Worm (Caenorhabditis elegans) whole organism, mixed stage, embryonic: ENCODE measurements around the gene dgat-2.

ENCODE experiments used
- M03D4.4 ChIP-seq: sonication (generic microtip); optimal IDR thresholded peaks from 2 replicates; lab custom pipeline; 2017; ENCODE audit warnings: mild to moderate bottlenecking, missing genetic modification characterization, missing compliant biosample characterization
- bed-3 ChIP-seq: fragments of 200-800 bp; sonication (Bioruptor generic); optimal IDR thresholded peaks from 3 replicates; lab custom pipeline; 2018; ENCODE audit warnings: mild to moderate bottlenecking, missing genetic modification characterization, moderate library complexity, missing compliant biosample characterization
- blmp-1 ChIP-seq: fragments of 150-350 bp; optimal IDR thresholded peaks from 2 replicates; lab custom pipeline; 2014; ENCODE audit warnings: missing biosample characterization, missing genetic modification characterization
- ceh-39 ChIP-seq: fragments of 150-350 bp; optimal IDR thresholded peaks from 2 replicates; lab custom pipeline; 2014; ENCODE audit warnings: missing biosample characterization, missing genetic modification characterization
- ceh-43 ChIP-seq: fragments of 200-800 bp; sonication (Bioruptor generic); optimal IDR thresholded peaks from 2 replicates; lab custom pipeline; 2018; ENCODE audit warnings: mild to moderate bottlenecking, missing genetic modification characterization, moderate library complexity, missing compliant biosample characterization
- ceh-83 ChIP-seq: fragments of 200-800 bp; sonication (Bioruptor generic); optimal IDR thresholded peaks from 2 replicates; lab custom pipeline; 2018; ENCODE audit warnings: mild to moderate bottlenecking, missing genetic modification characterization, missing compliant biosample characterization
- ces-1 ChIP-seq: fragments of 150-350 bp; optimal IDR thresholded peaks from 2 replicates; lab custom pipeline; 2014; ENCODE audit warnings: missing biosample characterization, missing genetic modification reagents, missing genetic modification characterization
- cnd-1 ChIP-seq: fragments of 200-800 bp; sonication (Bioruptor generic); optimal IDR thresholded peaks from 2 replicates; lab custom pipeline; 2018; ENCODE audit warnings: mild to moderate bottlenecking, missing genetic modification characterization, missing compliant biosample characterization
- drap-1 ChIP-seq: fragments of 200-800 bp; sonication (Bioruptor generic); optimal IDR thresholded peaks from 3 replicates; lab custom pipeline; 2018; ENCODE audit warnings: mild to moderate bottlenecking, missing genetic modification characterization, missing compliant biosample characterization
- elt-1 ChIP-seq: sonication (generic microtip); optimal IDR thresholded peaks from 2 replicates; lab custom pipeline; 2017; ENCODE audit warnings: missing genetic modification characterization, mild to moderate bottlenecking, missing compliant biosample characterization, antibody characterized with exemption, moderate library complexity, borderline replicate concordance; ENCODE audit not compliant: insufficient read depth
- flh-1 ChIP-seq: fragments of 200-800 bp; sonication (Bioruptor generic); optimal IDR thresholded peaks from 2 replicates; lab custom pipeline; 2018; ENCODE audit warnings: mild to moderate bottlenecking, missing genetic modification characterization, moderate library complexity, missing compliant biosample characterization
- ham-2 ChIP-seq: fragments of 200-800 bp; sonication (Bioruptor generic); optimal IDR thresholded peaks from 2 replicates; lab custom pipeline; 2018; ENCODE audit warnings: mild to moderate bottlenecking, missing genetic modification characterization, missing compliant biosample characterization
- hlh-1 ChIP-seq: fragments of 150-350 bp; optimal IDR thresholded peaks from 2 replicates; lab custom pipeline; 2014; ENCODE audit warnings: missing biosample characterization, missing genetic modification reagents, missing genetic modification characterization
- lin-13 ChIP-seq: fragments of 150-350 bp; optimal IDR thresholded peaks from 2 replicates; lab custom pipeline; 2014; ENCODE audit warnings: missing biosample characterization, missing genetic modification characterization
- lin-32 ChIP-seq: fragments of 200-800 bp; sonication (Bioruptor generic); optimal IDR thresholded peaks from 2 replicates; lab custom pipeline; 2018; ENCODE audit warnings: mild to moderate bottlenecking, missing genetic modification characterization, missing compliant biosample characterization
- lsy-2 ChIP-seq: fragments of 150-350 bp; optimal IDR thresholded peaks from 2 replicates; lab custom pipeline; 2014; ENCODE audit warnings: missing biosample characterization, missing genetic modification characterization
- mep-1 ChIP-seq: fragments of 150-350 bp; optimal IDR thresholded peaks from 2 replicates; lab custom pipeline; 2017; ENCODE audit warnings: missing biosample characterization, missing genetic modification reagents, missing genetic modification characterization, inconsistent platforms
- mls-2 ChIP-seq: sonication (generic microtip); optimal IDR thresholded peaks from 2 replicates; lab custom pipeline; 2016; ENCODE audit warnings: mild to moderate bottlenecking, missing genetic modification characterization, moderate library complexity, missing compliant biosample characterization
- nhr-12 ChIP-seq: fragments of 150-350 bp; optimal IDR thresholded peaks from 2 replicates; lab custom pipeline; 2014; ENCODE audit warnings: missing biosample characterization, missing genetic modification characterization
- nhr-2 ChIP-seq: fragments of 150-350 bp; optimal IDR thresholded peaks from 2 replicates; lab custom pipeline; 2014; ENCODE audit warnings: missing biosample characterization, missing genetic modification characterization
- nhr-237 ChIP-seq: fragments of 150-350 bp; optimal IDR thresholded peaks from 2 replicates; lab custom pipeline; 2014; ENCODE audit warnings: missing biosample characterization, missing genetic modification characterization
- nhr-28 ChIP-seq: fragments of 150-350 bp; optimal IDR thresholded peaks from 2 replicates; lab custom pipeline; 2014; ENCODE audit warnings: missing biosample characterization, missing genetic modification characterization
- nhr-76 ChIP-seq: sonication (generic microtip); optimal IDR thresholded peaks from 2 replicates; lab custom pipeline; 2017; ENCODE audit warnings: missing biosample characterization, missing genetic modification characterization
- sem-2 ChIP-seq: fragments of 200-800 bp; sonication (Bioruptor generic); optimal IDR thresholded peaks from 2 replicates; lab custom pipeline; 2018; ENCODE audit warnings: mild to moderate bottlenecking, missing genetic modification characterization, missing compliant biosample characterization
- snpc-4 ChIP-seq: fragments of 150-350 bp; optimal IDR thresholded peaks from 2 replicates; lab custom pipeline; 2014; ENCODE audit warnings: missing biosample characterization, missing genetic modification characterization
- tbx-8 ChIP-seq: fragments of 200-800 bp; sonication (Bioruptor generic); optimal IDR thresholded peaks from 2 replicates; lab custom pipeline; 2018; ENCODE audit warnings: mild to moderate bottlenecking, missing genetic modification characterization, moderate library complexity, missing compliant biosample characterization
- unc-120 ChIP-seq: sonication (generic microtip); optimal IDR thresholded peaks from 2 replicates; lab custom pipeline; 2017; ENCODE audit warnings: missing genetic modification characterization, missing compliant biosample characterization; ENCODE audit not compliant: poor library complexity, severe bottlenecking
- unc-39 ChIP-seq: fragments of 150-350 bp; optimal IDR thresholded peaks from 2 replicates; lab custom pipeline; 2014; ENCODE audit warnings: missing biosample characterization, missing genetic modification characterization
- unc-62 ChIP-seq: fragments of 150-350 bp; optimal IDR thresholded peaks from 2 replicates; lab custom pipeline; 2014; ENCODE audit warnings: missing biosample characterization, missing genetic modification reagents, missing genetic modification characterization
- zip-8 ChIP-seq: fragments of 150-350 bp; optimal IDR thresholded peaks from 2 replicates; lab custom pipeline; 2014; ENCODE audit warnings: missing biosample characterization, missing genetic modification characterization
- ztf-11 ChIP-seq: fragments of 150-350 bp; optimal IDR thresholded peaks from 2 replicates; lab custom pipeline; 2014; ENCODE audit warnings: missing biosample characterization, missing genetic modification characterization

The dgat-2 gene

DNA sequence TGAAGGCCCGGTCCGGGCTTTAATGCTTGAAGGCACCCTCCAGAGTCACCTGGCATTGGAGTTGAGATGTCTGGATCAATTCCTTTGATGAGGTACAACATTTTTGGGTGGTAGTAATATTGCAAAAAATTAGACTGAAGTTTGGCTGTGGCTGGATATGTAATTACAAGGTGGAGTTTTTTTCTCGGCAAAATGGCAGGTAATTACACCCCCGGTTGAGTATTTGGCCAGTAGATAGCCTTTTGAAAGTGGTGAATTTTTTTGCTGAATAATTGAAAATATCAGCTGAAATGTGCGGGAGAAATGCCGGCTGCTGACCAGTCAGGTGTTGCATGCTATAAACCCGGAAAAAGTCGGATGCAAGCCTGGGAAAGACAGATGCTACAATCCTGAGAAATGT lies 39.0 kb downstream of the dgat-2 start, which contains the start of gene Y26G10.4:
TSS of gene Y26G10.4 (minus strand) at position 101 of the 400 bp plus-strand sequence.
- TF ChIP-seq M03D4.4 (tag; lab: Kevin White, UChicago) (no peak), mls-2 (tag; lab: Kevin White, UChicago) (no peak), zip-8 (tag; lab: Kevin White, UChicago) (no peak), unc-120 (tag; lab: Kevin White, UChicago) (no peak), ces-1 (GFP tag; lab: Kevin White, UChicago) (no peak)

DNA sequence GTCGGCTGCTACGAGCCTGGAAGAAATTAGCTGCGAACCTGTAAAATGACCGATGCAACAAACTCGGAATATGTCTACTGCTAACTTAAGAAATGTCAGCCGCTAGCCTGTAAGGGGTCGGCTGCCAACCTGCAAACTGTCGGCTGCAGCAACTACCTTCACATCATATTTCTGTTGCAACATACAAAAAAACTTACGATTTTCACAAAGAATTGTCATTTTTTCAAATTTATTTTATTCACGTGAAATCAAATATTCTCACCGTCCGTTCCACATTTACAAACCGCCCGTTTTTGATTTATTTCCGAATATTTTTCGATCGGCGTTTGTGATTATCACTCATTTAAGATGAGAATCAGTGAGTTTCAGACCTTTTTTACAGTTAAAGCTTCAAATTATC lies 39.6 kb downstream of the dgat-2 start, which contains the start of gene Y26G10.6:
TSS of gene Y26G10.6 (plus strand) at position 301 of the 400 bp plus-strand sequence.
- no peak for TF ChIP-seq sem-2
- no peak for TF ChIP-seq hlh-1
- no peak for TF ChIP-seq ham-2 (GFP tag; lab: Kevin White, UChicago)
- TF ChIP-seq snpc-4 (tag; lab: Kevin White, UChicago), result no peak
- TF ChIP-seq nhr-2 (tag; lab: Kevin White, UChicago), result no peak
- no peak for TF ChIP-seq bed-3 (GFP tag; lab: Kevin White, UChicago)
- TF ChIP-seq mls-2 (tag; lab: Kevin White, UChicago), result no peak
- TF ChIP-seq ceh-43 (GFP tag; lab: Kevin White, UChicago), result no peak
- TF ChIP-seq blmp-1 (tag; lab: Kevin White, UChicago), result no peak
- TF ChIP-seq ceh-83 (GFP tag; lab: Kevin White, UChicago), result no peak
- TF ChIP-seq unc-62 (GFP tag; lab: Kevin White, UChicago), result no peak
- TF ChIP-seq lin-32 (GFP tag; lab: Kevin White, UChicago), result no peak
- TF ChIP-seq ces-1 (GFP tag; lab: Kevin White, UChicago), result no peak
- no peak for TF ChIP-seq zip-8 (tag; lab: Kevin White, UChicago)

DNA sequence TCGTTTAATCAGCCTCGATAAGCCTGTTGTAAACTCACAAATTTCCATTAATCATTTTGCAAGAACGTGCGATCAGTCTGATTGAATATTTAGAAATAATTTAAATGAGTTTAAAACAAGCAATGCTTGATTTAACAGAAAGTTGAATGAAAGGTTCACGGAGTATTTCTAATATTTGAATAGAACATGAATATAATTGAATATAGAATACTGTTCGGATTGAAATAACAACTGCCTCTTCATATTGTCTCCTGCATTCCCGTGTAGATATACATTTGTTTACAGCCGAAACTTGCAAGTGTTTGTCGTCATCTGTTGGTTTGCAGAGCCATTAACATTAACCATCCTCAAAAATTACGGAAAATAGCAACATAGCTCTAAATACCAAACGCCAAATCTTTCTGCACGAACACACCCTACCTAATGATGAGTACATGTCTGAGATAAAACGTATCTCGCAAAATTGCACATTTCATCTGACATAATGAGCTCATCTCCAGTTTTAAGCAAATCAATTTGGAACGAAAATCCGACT lies 40.7 kb downstream of the dgat-2 start, which contains the start of the genes Y26G10.5 and srh-32:
TSS of gene Y26G10.5 (minus strand) at position 101 of the 535 bp plus-strand sequence.
TSS of gene srh-32 (plus strand) at position 485 of the 535 bp plus-strand sequence.
- TF ChIP-seq unc-62 (GFP tag; lab: Kevin White, UChicago), result no peak
- TF ChIP-seq unc-120 (tag; lab: Kevin White, UChicago), result no peak
- TF ChIP-seq snpc-4 (tag; lab: Kevin White, UChicago), result no peak
- no peak for TF ChIP-seq sem-2
- no peak for TF ChIP-seq nhr-237 (tag; lab: Kevin White, UChicago)
- TF ChIP-seq ceh-43 (GFP tag; lab: Kevin White, UChicago), result no peak
- TF ChIP-seq elt-1 (tag; lab: Kevin White, UChicago), result no peak
- no peak for TF ChIP-seq lin-13 (tag; lab: Kevin White, UChicago)
- no peak for TF ChIP-seq nhr-28 (tag; lab: Kevin White, UChicago)
- TF ChIP-seq tbx-8, result no peak
- no peak for TF ChIP-seq drap-1 (GFP tag; lab: Kevin White, UChicago)
- TF ChIP-seq lin-32 (GFP tag; lab: Kevin White, UChicago), result no peak
- no peak for TF ChIP-seq nhr-76 (tag; lab: Kevin White, UChicago)
- TF ChIP-seq bed-3 (GFP tag; lab: Kevin White, UChicago), result no peak
- no peak for TF ChIP-seq cnd-1 (tag; lab: Kevin White, UChicago)
- no peak for TF ChIP-seq ces-1 (GFP tag; lab: Kevin White, UChicago)
- no peak for TF ChIP-seq mep-1 (tag; lab: Kevin White, UChicago)
- no peak for TF ChIP-seq lsy-2 (tag; lab: Kevin White, UChicago)
- no peak for TF ChIP-seq hlh-1
- TF ChIP-seq nhr-2 (tag; lab: Kevin White, UChicago), result no peak

DNA sequence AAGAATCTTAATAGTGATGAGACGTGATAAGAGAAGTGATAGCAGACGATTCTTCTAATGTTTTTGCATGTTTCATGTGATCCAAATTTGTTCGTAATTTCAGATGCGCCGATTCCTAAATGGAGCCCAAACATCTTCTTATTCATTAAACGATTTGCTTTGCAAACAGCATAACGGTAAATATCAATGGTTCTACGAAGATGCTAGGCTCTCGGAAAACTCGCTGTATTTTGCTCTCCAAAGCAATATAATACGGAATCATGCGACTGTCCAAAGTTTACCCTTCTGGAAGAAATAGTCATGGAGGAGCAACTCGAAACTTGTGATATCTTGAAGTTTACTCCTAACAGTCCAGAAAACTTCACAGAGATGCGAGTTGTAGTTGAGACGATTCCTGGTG lies 45.7 kb downstream of the dgat-2 start, which contains the start of gene W06D12.6:
TSS of gene W06D12.6 (plus strand) at position 301 of the 400 bp plus-strand sequence.
- TF ChIP-seq lin-13 (tag; lab: Kevin White, UChicago), result no peak
- no peak for TF ChIP-seq nhr-12 (tag; lab: Kevin White, UChicago)
- TF ChIP-seq ceh-39 (tag; lab: Kevin White, UChicago), result no peak
- TF ChIP-seq snpc-4 (tag; lab: Kevin White, UChicago), result no peak
- TF ChIP-seq bed-3 (GFP tag; lab: Kevin White, UChicago), result no peak
- no peak for TF ChIP-seq lsy-2 (tag; lab: Kevin White, UChicago)
- TF ChIP-seq unc-39, result no peak
- no peak for TF ChIP-seq cnd-1 (tag; lab: Kevin White, UChicago)
- TF ChIP-seq blmp-1 (tag; lab: Kevin White, UChicago), result no peak
- TF ChIP-seq ztf-11 (tag; lab: Kevin White, UChicago), result no peak
- TF ChIP-seq flh-1, result no peak
- TF ChIP-seq M03D4.4 (tag; lab: Kevin White, UChicago), result no peak
- no peak for TF ChIP-seq drap-1 (GFP tag; lab: Kevin White, UChicago)
